Worm (Caenorhabditis elegans): ENCODE measurements around the gene Y50E8A.1.

ce11 chrV:14744824-14745223 lies 18.1 kb downstream of the Y50E8A.1 start:
- TF ChIP-seq ztf-16 (tag; optimal IDR thresholded peaks at IDR 0.05), result no peak
- no peak for TF ChIP-seq pha-4 (tag; optimal IDR thresholded peaks at IDR 0.05)
- no peak for TF ChIP-seq ama-1 (optimal IDR thresholded peaks at IDR 0.05)
- TF ChIP-seq ets-4 (tag; optimal IDR thresholded peaks at IDR 0.05), result no peak
- TF ChIP-seq sox-4 (tag; optimal IDR thresholded peaks at IDR 0.05), result no peak
- no peak for TF ChIP-seq npax-4 (tag; optimal IDR thresholded peaks at IDR 0.05)
- no peak for TF ChIP-seq dmd-4 (tag; optimal IDR thresholded peaks at IDR 0.05; ENCODE audit: borderline replicate concordance)
- no peak for TF ChIP-seq rnt-1 (tag; optimal IDR thresholded peaks at IDR 0.05)
